Worm (Caenorhabditis elegans) whole organism, dauer: ENCODE measurements around the gene rpb-2.
"Not testable (repeated sequence)": the region's sequence is repeated elsewhere in the genome, so short reads cannot be mapped to it uniquely, and the experiment has no call there.

Source experiments
- unc-62 ChIP-seq: sonication (generic microtip); optimal IDR thresholded peaks from 2 replicates; lab custom pipeline; 2017; ENCODE audit warnings: missing biosample characterization, missing genetic modification reagents, missing genetic modification characterization

The rpb-2 gene

DNA sequence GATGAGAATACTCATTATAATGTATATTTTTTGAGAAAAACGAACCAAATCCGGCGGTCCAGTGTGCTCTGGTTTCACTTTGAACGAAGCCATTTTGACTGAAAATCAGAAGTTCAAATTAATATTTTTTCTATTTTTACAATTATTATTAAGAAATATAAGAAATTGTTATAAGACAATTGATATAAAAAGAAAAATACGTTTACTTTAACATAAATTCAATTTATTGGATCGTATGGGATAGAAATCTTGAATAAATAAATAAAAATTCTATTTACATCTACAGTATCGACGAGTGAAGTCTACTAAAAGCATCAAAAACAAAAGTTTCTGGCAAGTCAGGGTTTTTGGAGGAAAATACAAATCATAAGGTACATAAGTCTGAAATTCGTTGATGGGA, 20.8 kb downstream of the rpb-2 start, which contains the start of gene C27F2.4:
Gene C27F2.4 (minus strand): TSS at position 101 of the 400 bp plus-strand sequence.
- no peak for TF ChIP-seq unc-62 (GFP tag; lab: Kevin White, UChicago)

DNA sequence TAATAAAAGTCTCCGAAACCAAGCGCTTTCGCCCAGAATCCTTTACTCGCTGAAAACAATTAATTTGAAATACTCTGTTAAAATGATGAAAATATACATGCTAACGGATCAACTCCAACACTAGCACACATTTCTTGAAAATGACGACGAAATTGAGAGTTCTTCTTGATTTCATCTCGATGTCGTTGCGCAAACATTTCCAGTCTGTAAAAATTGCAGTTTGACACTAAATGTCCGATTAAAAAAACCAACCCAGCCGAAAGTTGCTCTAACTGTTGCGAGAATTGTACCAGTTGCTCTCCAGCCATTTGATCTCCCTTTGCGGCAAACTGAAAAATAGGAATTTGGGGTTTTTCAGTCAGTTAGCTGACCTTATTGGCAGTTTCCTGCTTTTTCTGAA, 21.9 kb downstream of the rpb-2 start:
- no peak for TF ChIP-seq unc-62 (GFP tag; lab: Kevin White, UChicago)

DNA sequence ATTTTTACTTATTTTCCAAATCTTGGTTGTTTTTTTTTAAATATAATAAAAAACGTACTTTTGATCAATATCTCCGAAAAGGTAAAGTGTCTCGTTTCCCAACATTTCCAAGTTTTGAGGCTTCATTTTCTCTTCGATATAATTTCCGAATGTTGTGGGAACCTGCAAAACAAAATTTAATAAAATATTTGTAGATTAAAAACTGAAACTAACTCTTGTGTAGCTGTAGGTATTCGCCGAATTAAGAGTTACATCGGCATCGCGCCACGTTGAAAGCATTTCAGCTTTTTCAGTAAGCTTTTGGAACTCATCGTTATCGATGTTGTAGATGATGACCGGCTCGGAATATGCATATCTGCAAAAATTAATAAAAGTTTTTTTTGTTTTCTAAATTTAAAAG, 23.0 kb downstream of the rpb-2 start, which contains the start of gene vps-22:
Gene vps-22 (minus strand): TSS at position 101 of the 400 bp plus-strand sequence.
- TF ChIP-seq unc-62 (GFP tag; lab: Kevin White, UChicago) = no peak

DNA sequence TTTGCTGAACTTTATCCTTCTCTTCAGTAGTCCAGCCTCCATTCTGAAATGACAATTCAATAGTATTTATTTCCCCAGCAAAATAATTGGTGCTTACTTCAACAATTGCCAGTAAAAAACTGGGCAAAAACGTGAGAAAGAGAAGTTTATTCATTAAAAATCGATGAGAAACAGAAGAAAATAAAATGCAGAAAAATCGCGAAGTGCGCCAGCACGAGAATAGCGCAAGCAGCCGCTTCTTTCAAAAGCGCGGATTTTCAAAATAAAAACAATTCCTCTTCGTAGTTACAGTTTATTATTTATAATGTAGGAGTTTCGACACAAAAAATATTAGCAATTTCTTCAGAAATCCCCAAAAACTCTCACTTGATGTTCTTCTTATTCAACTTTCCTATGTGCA, 23.5 kb downstream of the rpb-2 start, which contains the start of gene C27F2.9:
Gene C27F2.9 (minus strand): TSS at position 159 of the 400 bp plus-strand sequence.
- TF ChIP-seq unc-62 (GFP tag; lab: Kevin White, UChicago) = no peak

DNA sequence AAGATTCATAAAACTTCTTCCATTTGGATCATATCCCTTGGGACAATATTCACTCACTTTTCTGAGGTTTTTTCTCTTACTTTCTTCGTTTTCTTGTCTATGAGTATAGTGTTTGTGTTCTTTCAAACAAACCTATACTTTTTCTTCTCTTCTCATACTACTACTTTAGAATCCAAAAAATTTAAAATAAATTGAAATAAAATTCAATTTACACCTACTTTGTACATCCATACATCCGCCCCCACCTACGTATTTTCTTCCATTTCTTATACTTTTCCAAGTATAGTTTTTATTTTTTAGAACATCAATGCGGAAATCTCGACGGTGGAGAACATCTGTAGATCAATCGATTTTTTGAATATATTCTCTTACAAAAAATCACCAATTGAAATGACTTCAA, 25.9 kb downstream of the rpb-2 start, which contains the start of gene nca-2:
Gene nca-2 (plus strand): TSS at position 301 of the 400 bp plus-strand sequence.
- TF ChIP-seq unc-62 (GFP tag; lab: Kevin White, UChicago) = no peak

DNA sequence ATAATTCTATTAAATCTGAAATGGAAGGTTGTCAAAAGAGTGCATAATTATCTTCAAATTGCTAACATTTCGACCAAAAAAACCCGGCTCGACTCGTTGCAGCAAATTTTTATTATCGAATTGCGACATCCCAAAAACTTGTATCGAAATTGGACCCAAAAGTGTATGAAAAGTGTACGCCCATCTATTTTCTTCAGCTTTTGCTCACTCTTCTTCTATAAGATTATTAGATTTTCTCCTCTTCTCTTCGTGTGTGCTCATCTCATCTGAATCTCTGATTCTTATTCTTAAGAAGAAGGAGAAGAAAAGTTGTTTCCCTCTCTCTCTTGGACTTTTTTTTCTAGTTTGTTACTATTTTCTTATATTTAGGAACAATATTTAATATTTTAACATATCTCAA, 27.9 kb downstream of the rpb-2 start:
- TF ChIP-seq unc-62 (GFP tag; lab: Kevin White, UChicago) = no peak

DNA sequence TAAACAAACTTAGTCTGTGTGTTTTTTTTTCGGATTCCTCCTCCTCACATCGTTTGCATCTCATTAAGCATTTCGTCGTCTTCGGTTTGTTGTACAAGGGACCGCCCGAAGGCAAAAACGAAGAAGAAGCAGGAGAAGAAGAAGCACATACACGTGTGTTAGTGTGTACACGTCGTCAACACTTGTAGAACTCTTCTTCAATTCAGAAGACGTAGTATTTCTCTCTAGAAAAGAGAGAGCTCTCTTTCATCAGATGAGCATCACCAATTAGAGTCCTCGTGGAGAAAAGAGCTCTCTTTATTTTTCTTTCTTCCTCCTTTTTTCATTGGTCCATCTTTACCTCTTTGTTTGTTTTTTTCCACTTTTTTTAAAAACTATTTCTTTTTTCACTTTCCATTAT, 28.8 kb downstream of the rpb-2 start:
- no peak for TF ChIP-seq unc-62 (GFP tag; lab: Kevin White, UChicago)

DNA sequence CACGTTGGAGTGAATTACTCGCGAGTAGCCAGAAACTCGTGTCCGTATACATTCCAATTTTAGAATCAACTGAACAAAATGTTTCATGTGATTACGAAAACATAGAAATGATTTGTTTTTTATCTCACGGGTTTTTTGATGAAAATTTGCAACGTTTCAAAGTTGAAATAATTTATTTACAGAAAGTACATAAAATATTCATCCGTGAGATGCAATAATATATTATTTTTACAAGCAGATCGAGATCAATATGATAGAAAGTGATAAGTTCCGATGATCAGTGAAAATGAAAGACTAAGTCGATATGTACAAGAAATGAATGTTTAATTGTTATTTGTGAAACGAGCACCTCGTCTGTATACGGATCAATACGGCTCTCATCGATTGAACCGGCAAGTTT, 41.0 kb downstream of the rpb-2 start, which contains the start of gene C27F2.6:
Gene C27F2.6 (minus strand): TSS at position 101 of the 400 bp plus-strand sequence.
- TF ChIP-seq unc-62 (GFP tag; lab: Kevin White, UChicago) = not testable (repeated sequence)

DNA sequence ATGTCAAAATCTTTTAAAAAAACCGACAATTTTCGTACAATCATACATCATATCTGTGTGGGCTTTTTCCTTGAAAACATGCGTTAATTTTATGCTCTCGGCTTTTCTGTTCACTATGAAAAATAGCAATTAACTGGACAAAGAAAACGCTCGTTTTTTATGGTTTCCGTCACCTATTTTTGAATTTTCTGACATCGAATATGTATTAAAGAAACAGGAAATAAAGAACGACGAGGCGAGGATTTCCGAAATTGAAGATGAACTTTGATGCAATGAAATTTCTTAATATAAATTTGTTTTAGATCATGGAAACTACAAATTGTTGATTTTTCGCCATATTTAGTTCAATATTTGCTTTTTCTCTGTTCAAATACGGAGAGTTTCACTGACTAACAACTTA, 44.6 kb downstream of the rpb-2 start:
- TF ChIP-seq unc-62 (GFP tag; lab: Kevin White, UChicago) = no peak

DNA sequence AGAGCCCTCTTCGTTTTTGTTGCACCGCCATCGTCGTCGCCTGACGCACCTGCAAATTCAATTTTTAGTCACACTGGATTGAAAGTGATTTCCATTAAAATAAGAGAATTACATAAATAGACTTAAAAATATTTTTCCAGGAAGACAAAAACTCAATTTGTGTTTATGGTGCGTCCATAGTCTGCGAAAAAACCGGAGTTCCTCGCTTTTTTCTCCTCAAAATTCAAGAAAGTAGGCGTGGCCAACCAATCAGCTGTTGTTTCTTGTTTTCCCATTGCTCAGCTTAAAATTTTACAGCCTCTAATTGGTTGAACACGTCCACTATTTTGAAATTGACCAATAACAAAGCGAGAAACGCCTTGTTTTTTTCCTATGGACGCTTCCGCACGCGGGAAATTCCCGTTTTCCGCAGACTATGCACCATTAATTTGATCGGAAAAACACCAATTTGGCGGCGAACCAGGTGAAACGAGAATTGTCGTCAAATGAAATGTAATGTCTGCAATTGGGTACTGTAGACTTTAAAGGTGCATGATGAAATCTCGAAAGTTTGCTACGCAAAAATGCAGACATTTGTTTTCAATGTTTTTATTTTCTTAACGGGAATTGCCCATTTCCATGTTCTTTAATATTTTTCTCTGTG, 45.2 kb downstream of the rpb-2 start, which contains the start of gene C27F2.7:
Gene C27F2.7 (minus strand): TSS at position 51 of the 643 bp plus-strand sequence.
- no peak for TF ChIP-seq unc-62 (GFP tag; lab: Kevin White, UChicago)

DNA sequence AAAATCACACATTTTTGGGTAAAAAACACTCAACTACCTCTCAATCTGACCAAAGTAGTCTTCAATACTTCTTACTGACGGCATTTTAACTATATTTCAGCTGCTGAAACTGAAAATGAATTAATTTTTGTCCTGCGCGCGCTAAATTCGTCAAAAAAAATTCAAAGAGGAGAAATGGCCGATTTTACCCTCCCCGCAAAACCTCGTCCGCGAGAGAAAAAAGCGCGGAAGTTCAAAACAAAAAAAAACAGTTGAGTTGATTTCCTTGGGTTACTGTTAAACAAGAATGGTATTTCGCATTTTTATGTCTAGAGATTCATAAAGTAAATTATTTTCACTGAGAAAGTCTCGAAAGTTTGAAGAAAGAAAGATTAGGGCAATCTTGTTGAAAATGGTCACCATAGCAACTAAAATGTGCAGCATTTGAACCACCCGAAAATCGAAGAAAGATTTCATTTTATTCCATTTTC, 47.5 kb downstream of the rpb-2 start, which contains the start of the genes C27F2.10 and wdr-60:
Gene C27F2.10 (minus strand): TSS at position 109 of the 470 bp plus-strand sequence.
Gene wdr-60 (plus strand): TSS at position 420 of the 470 bp plus-strand sequence.
- TF ChIP-seq unc-62 (GFP tag; lab: Kevin White, UChicago) = no peak

DNA sequence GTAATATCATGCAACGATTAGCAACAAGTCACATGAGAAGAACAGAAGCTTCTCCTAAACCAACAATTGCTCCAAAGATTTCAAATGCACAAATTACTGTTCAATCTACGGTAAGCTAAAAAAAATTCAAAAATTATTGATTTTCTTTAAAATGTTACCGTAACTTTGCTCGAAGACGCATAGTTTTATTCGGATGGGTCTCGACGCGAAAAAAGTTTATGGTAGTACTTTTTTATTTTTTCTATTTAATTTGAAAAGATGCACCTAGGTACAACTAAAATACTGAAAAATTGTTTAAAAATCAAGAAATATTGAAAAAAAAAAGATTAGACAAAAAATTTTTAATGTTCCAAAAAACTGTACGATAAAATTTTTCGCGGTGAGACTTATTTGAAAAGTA, 48.3 kb downstream of the rpb-2 start:
- TF ChIP-seq unc-62 (GFP tag; lab: Kevin White, UChicago) = no peak
